Fruit fly (Drosophila melanogaster) whole organism, embryonic: ENCODE measurements around the gene CG31924.
A peak's percentile ranks its signal among the peaks of the same experiment; 100 is the strongest.

Source experiments
- Atf-2 ChIP-seq: fragments of 200-800 bp; sonication (Bioruptor generic); optimal IDR thresholded peaks from 2 replicates; lab custom pipeline; 2016; ENCODE audit warnings: missing biosample characterization, missing genetic modification characterization
- B-H2 ChIP-seq: fragments of 200-800 bp; sonication (Bioruptor generic); optimal IDR thresholded peaks from 2 replicates; lab custom pipeline; 2018; ENCODE audit warnings: missing biosample characterization, mild to moderate bottlenecking, missing genetic modification characterization
- CG11696 ChIP-seq: fragments of 200-800 bp; sonication (Bioruptor generic); IDR thresholded peaks from 2 replicates; pipeline ENCODE4 v1.3.6; 2022; ENCODE audit warnings: missing biosample characterization, missing genetic modification characterization
- CG12155 ChIP-seq: fragments of 200-800 bp; sonication (Bioruptor generic); optimal IDR thresholded peaks from 3 replicates; lab custom pipeline; 2016; ENCODE audit warnings: missing biosample characterization, missing genetic modification characterization
- CG12744 ChIP-seq: fragments of 200-800 bp; sonication (Bioruptor generic); optimal IDR thresholded peaks from 2 replicates; lab custom pipeline; 2016; ENCODE audit warnings: missing biosample characterization, missing genetic modification characterization
- CG13296 ChIP-seq: fragments of 200-800 bp; sonication (Bioruptor generic); optimal IDR thresholded peaks from 3 replicates; lab custom pipeline; 2018; ENCODE audit warnings: missing biosample characterization, mild to moderate bottlenecking, missing genetic modification characterization
- CG14050 ChIP-seq: fragments of 200-800 bp; sonication (Bioruptor generic); IDR thresholded peaks from 3 replicates; pipeline ENCODE4 v1.3.6; 2022; ENCODE audit warnings: missing biosample characterization, missing genetic modification characterization
- CG14860 ChIP-seq: fragments of 200-800 bp; sonication (Bioruptor generic); IDR thresholded peaks from 3 replicates; pipeline ENCODE4 v1.3.6; 2022; ENCODE audit warnings: missing biosample characterization, missing genetic modification characterization; ENCODE audit not compliant: partially characterized antibody
- CG15514 ChIP-seq: fragments of 200-800 bp; sonication (Bioruptor generic); optimal IDR thresholded peaks from 3 replicates; lab custom pipeline; 2017; ENCODE audit warnings: missing biosample characterization, missing genetic modification characterization, mild to moderate bottlenecking, moderate library complexity, missing genetic modification reagents
- CG17359 ChIP-seq: fragments of 200-800 bp; sonication (Bioruptor generic); optimal IDR thresholded peaks from 3 replicates; lab custom pipeline; 2018; ENCODE audit warnings: missing biosample characterization, mild to moderate bottlenecking, missing genetic modification characterization, moderate library complexity
- CG17385 ChIP-seq: fragments of 200-800 bp; sonication (Bioruptor generic); optimal IDR thresholded peaks from 3 replicates; lab custom pipeline; 2018; ENCODE audit warnings: missing biosample characterization, mild to moderate bottlenecking, missing genetic modification characterization
- CG1832 ChIP-seq: fragments of 200-800 bp; sonication (Bioruptor generic); optimal IDR thresholded peaks from 2 replicates; lab custom pipeline; 2017; ENCODE audit warnings: missing biosample characterization, mild to moderate bottlenecking, missing genetic modification characterization, inconsistent platforms
- CG18476 ChIP-seq: fragments of 200-800 bp; sonication (Bioruptor generic); optimal IDR thresholded peaks from 2 replicates; lab custom pipeline; 2016; ENCODE audit warnings: missing biosample characterization, mild to moderate bottlenecking, missing genetic modification characterization
- CG18619 ChIP-seq: fragments of 200-800 bp; sonication (Bioruptor generic); optimal IDR thresholded peaks from 3 replicates; lab custom pipeline; 2017; ENCODE audit warnings: missing biosample characterization, mild to moderate bottlenecking, missing genetic modification characterization
- CG31441 ChIP-seq: fragments of 200-800 bp; sonication (Bioruptor generic); IDR thresholded peaks from 2 replicates; pipeline ENCODE4 v1.3.6; 2022; ENCODE audit warnings: missing biosample characterization, missing genetic modification characterization
- CG42726 ChIP-seq: fragments of 200-800 bp; sonication (Bioruptor generic); IDR thresholded peaks from 2 replicates; pipeline ENCODE4 v1.3.6; 2022; ENCODE audit warnings: missing biosample characterization, missing genetic modification characterization; ENCODE audit not compliant: partially characterized antibody
- CG5245 ChIP-seq: fragments of 200-800 bp; sonication (Bioruptor generic); optimal IDR thresholded peaks from 3 replicates; lab custom pipeline; 2016; ENCODE audit warnings: missing biosample characterization, missing genetic modification characterization
- CG6175 ChIP-seq: fragments of 200-800 bp; sonication (Bioruptor generic); IDR thresholded peaks from 3 replicates; pipeline ENCODE4 v1.3.6; 2022; ENCODE audit warnings: missing biosample characterization, missing genetic modification characterization
- CG7357 ChIP-seq: fragments of 200-800 bp; sonication (Bioruptor generic); IDR thresholded peaks from 3 replicates; pipeline ENCODE4 v1.3.6; 2022; ENCODE audit warnings: missing biosample characterization, missing genetic modification characterization
- CG9727 ChIP-seq: fragments of 200-800 bp; sonication (Bioruptor generic); optimal IDR thresholded peaks from 3 replicates; lab custom pipeline; 2017; ENCODE audit warnings: missing biosample characterization, mild to moderate bottlenecking, missing genetic modification characterization
- CG9797 ChIP-seq: fragments of 200-800 bp; sonication (Bioruptor generic); optimal IDR thresholded peaks from 3 replicates; lab custom pipeline; 2018; ENCODE audit warnings: missing biosample characterization, mild to moderate bottlenecking, missing genetic modification characterization
- CG9817 ChIP-seq: fragments of 200-800 bp; sonication (Bioruptor generic); optimal IDR thresholded peaks from 2 replicates; lab custom pipeline; 2018; ENCODE audit warnings: missing biosample characterization, mild to moderate bottlenecking, missing genetic modification characterization, moderate library complexity
- CkIIα-i1 ChIP-seq: fragments of 200-800 bp; sonication (Bioruptor generic); IDR thresholded peaks from 2 replicates; pipeline ENCODE4 v1.3.6; 2022; ENCODE audit warnings: missing biosample characterization, missing genetic modification characterization
- Deaf1 ChIP-seq: fragments of 200-800 bp; optimal IDR thresholded peaks from 3 replicates; lab custom pipeline; 2019; ENCODE audit warnings: missing biosample characterization, mild to moderate bottlenecking, missing genetic modification characterization, moderate library complexity
- Ets65A ChIP-seq: fragments of 200-800 bp; sonication (Bioruptor generic); peaks from one replicate; lab custom pipeline; 2016; ENCODE audit warnings: missing biosample characterization, missing genetic modification characterization
- Ets97D ChIP-seq: fragments of 200-800 bp; sonication (Bioruptor generic); optimal IDR thresholded peaks from 3 replicates; lab custom pipeline; 2016; ENCODE audit warnings: missing biosample characterization, missing genetic modification characterization
- Fer1 ChIP-seq: fragments of 200-800 bp; sonication (Bioruptor generic); optimal IDR thresholded peaks from 2 replicates; lab custom pipeline; 2017; ENCODE audit warnings: missing biosample characterization, mild to moderate bottlenecking, missing genetic modification characterization
- Hey ChIP-seq: fragments of 200-800 bp; sonication (Bioruptor generic); optimal IDR thresholded peaks from 3 replicates; lab custom pipeline; 2018; ENCODE audit warnings: missing biosample characterization, mild to moderate bottlenecking, missing genetic modification characterization
- HmgZ ChIP-seq: fragments of 200-800 bp; sonication (Bioruptor generic); optimal IDR thresholded peaks from 2 replicates; lab custom pipeline; 2018; ENCODE audit warnings: missing biosample characterization, mild to moderate bottlenecking, missing genetic modification characterization
- NC2β ChIP-seq: fragments of 200-800 bp; sonication (Bioruptor generic); optimal IDR thresholded peaks from 2 replicates; lab custom pipeline; 2016; ENCODE audit warnings: missing biosample characterization, missing genetic modification characterization
- Neu2 ChIP-seq: fragments of 200-800 bp; sonication (Bioruptor generic); optimal IDR thresholded peaks from 3 replicates; lab custom pipeline; 2016; ENCODE audit warnings: missing biosample characterization, missing genetic modification characterization, borderline replicate concordance
- Rfx ChIP-seq: fragments of 200-800 bp; sonication (Bioruptor generic); IDR thresholded peaks from 2 replicates; pipeline ENCODE4 v1.3.6; 2022; ENCODE audit warnings: missing biosample characterization, missing genetic modification characterization
- Stat92E ChIP-seq, 3 experiments: fragments of >200 bp in 2 of 3; fragments of 200-800 bp in 1 of 3; sonication (Bioruptor generic) in 1 of 3; optimal IDR thresholded peaks; 2 replicates each; lab custom pipeline; 2017 to 2019; ENCODE audit warnings: missing biosample characterization in 3 of 3, missing genetic modification characterization in 3 of 3, mild to moderate bottlenecking in 1 of 3, moderate library complexity in 1 of 3
- Xbp1 ChIP-seq: fragments of 200-800 bp; sonication (Bioruptor generic); optimal IDR thresholded peaks from 3 replicates; lab custom pipeline; 2016; ENCODE audit warnings: missing biosample characterization, mild to moderate bottlenecking, missing genetic modification characterization
- ara ChIP-seq: fragments of 200-800 bp; sonication (Bioruptor generic); IDR thresholded peaks from 2 replicates; pipeline ENCODE4 v1.3.6; 2022; ENCODE audit warnings: missing biosample characterization, missing genetic modification characterization
- caup ChIP-seq: fragments of 200-800 bp; sonication (Bioruptor generic); optimal IDR thresholded peaks from 3 replicates; lab custom pipeline; 2017; ENCODE audit warnings: missing biosample characterization, mild to moderate bottlenecking, missing genetic modification characterization, moderate library complexity; ENCODE audit not compliant: severe bottlenecking
- dati ChIP-seq: fragments of 200-800 bp; sonication (Bioruptor generic); IDR thresholded peaks from 2 replicates; pipeline ENCODE4 v1.3.6; 2022; ENCODE audit warnings: missing biosample characterization, missing genetic modification characterization
- dpn ChIP-seq, 2 experiments: fragments of 200-800 bp; sonication (Bioruptor generic); optimal IDR thresholded peaks; 3 replicates each; lab custom pipeline; 2016; ENCODE audit warnings: missing biosample characterization in 2 of 2, missing genetic modification characterization in 2 of 2
- dysf ChIP-seq: fragments of 200-800 bp; sonication (Bioruptor generic); IDR thresholded peaks from 3 replicates; pipeline ENCODE4 v1.3.6; 2022; ENCODE audit warnings: missing biosample characterization, missing genetic modification characterization
- hb ChIP-seq: fragments of 200-800 bp; sonication (Bioruptor generic); IDR thresholded peaks from 3 replicates; pipeline ENCODE4 v1.3.6; 2022; ENCODE audit warnings: missing biosample characterization, missing genetic modification characterization; ENCODE audit not compliant: partially characterized antibody
- lola ChIP-seq, 3 experiments: fragments of >200 bp in 2 of 3; fragments of 200-800 bp in 1 of 3; sonication (Bioruptor generic) in 1 of 3; optimal IDR thresholded peaks; 2 replicates each; lab custom pipeline; 2017 to 2019; ENCODE audit warnings: missing biosample characterization in 3 of 3, missing genetic modification characterization in 3 of 3, mild to moderate bottlenecking in 1 of 3, moderate library complexity in 1 of 3
- luna ChIP-seq: fragments of 200-800 bp; sonication (Bioruptor generic); optimal IDR thresholded peaks from 2 replicates; lab custom pipeline; 2016; ENCODE audit warnings: missing biosample characterization, missing genetic modification characterization
- pum ChIP-seq: fragments of 200-800 bp; sonication (Bioruptor generic); optimal IDR thresholded peaks from 2 replicates; lab custom pipeline; 2016; ENCODE audit warnings: missing biosample characterization, missing genetic modification characterization
- sd ChIP-seq: fragments of 200-800 bp; sonication (Bioruptor generic); optimal IDR thresholded peaks from 3 replicates; lab custom pipeline; 2018; ENCODE audit warnings: missing biosample characterization, mild to moderate bottlenecking, missing genetic modification characterization, moderate library complexity
- sug ChIP-seq: fragments of 200-800 bp; optimal IDR thresholded peaks from 2 replicates; lab custom pipeline; 2019; ENCODE audit warnings: missing biosample characterization, mild to moderate bottlenecking, missing genetic modification characterization, moderate library complexity
- tap ChIP-seq: fragments of 200-800 bp; optimal IDR thresholded peaks from 3 replicates; lab custom pipeline; 2019; ENCODE audit warnings: missing biosample characterization, mild to moderate bottlenecking, missing genetic modification characterization, moderate library complexity
- tgo ChIP-seq: fragments of 200-800 bp; sonication (Bioruptor generic); IDR thresholded peaks from 3 replicates; pipeline ENCODE4 v1.3.6; 2022; ENCODE audit warnings: missing biosample characterization, missing genetic modification characterization
- unc-4 ChIP-seq: fragments of 200-800 bp; sonication (Bioruptor generic); IDR thresholded peaks from 2 replicates; pipeline ENCODE4 v1.3.6; 2022; ENCODE audit warnings: missing biosample characterization, missing genetic modification characterization; ENCODE audit not compliant: partially characterized antibody
- unpg ChIP-seq: fragments of 200-800 bp; sonication (Bioruptor generic); optimal IDR thresholded peaks from 3 replicates; lab custom pipeline; 2018; ENCODE audit warnings: missing biosample characterization, mild to moderate bottlenecking, missing genetic modification characterization, moderate library complexity
- wek ChIP-seq: fragments of 200-800 bp; sonication (Bioruptor generic); optimal IDR thresholded peaks from 3 replicates; lab custom pipeline; 2018; ENCODE audit warnings: missing biosample characterization, mild to moderate bottlenecking, missing genetic modification characterization, moderate library complexity
- z ChIP-seq: fragments of 200-800 bp; sonication (Bioruptor generic); IDR thresholded peaks from 3 replicates; pipeline ENCODE4 v1.3.6; 2022; ENCODE audit warnings: missing biosample characterization, missing genetic modification characterization

Gene CG31924

dm6 chr2L:1316422-1316821 lies 38.3 kb downstream of the CG31924 start (continued):
- TF ChIP-seq CG11696 (GFP tag; lab: Robert Waterston, UW), result no peak
- no peak for TF ChIP-seq Stat92E (GFP tag; optimal IDR thresholded peaks at IDR 0.05; lab: Kevin White, UChicago)
- TF ChIP-seq CG17359, result peak; percentile 46
- peak; percentile 28 for TF ChIP-seq Fer1
- TF ChIP-seq wek (GFP tag; lab: Kevin White, UChicago), result no peak
- TF ChIP-seq tgo (GFP tag; lab: Robert Waterston, UW), result peak; percentile 18; the same call in 1 of the 3 replicates
- TF ChIP-seq CG9797, result no peak
- TF ChIP-seq B-H2 (GFP tag; lab: Kevin White, UChicago), result no peak
- TF ChIP-seq Ets97D (GFP tag; lab: Kevin White, UChicago), result no peak
- TF ChIP-seq dysf, result peak; percentile 44; the same call in 1 of the 3 replicates
- TF ChIP-seq sd, result no peak
- TF ChIP-seq Neu2 (GFP tag; lab: Kevin White, UChicago), result no peak
- TF ChIP-seq Deaf1 (tag; lab: Kevin White, UChicago), result no peak
- no peak for TF ChIP-seq luna (GFP tag; lab: Kevin White, UChicago)
- no peak for TF ChIP-seq Hey (tag; lab: Kevin White, UChicago)
- peak; percentile 19 for TF ChIP-seq CG17385 (GFP tag; lab: Kevin White, UChicago)
- no peak for TF ChIP-seq hb
- TF ChIP-seq lola (GFP tag; optimal IDR thresholded peaks at IDR 0.05; lab: Kevin White, UChicago), result no peak
- TF ChIP-seq pum (GFP tag; lab: Kevin White, UChicago), result no peak
- no peak for TF ChIP-seq sug
- TF ChIP-seq dati (GFP tag; lab: Robert Waterston, UW), result no peak
- no peak for TF ChIP-seq CG13296 (GFP tag; lab: Kevin White, UChicago)
- TF ChIP-seq NC2β (GFP tag; lab: Kevin White, UChicago), result no peak
- TF ChIP-seq HmgZ (tag; lab: Kevin White, UChicago), result no peak
- peak; percentile 22 for TF ChIP-seq CG9727
- TF ChIP-seq CG14860, result no peak
- no peak for TF ChIP-seq Ets65A (GFP tag; lab: Kevin White, UChicago)
- TF ChIP-seq tap (tag; lab: Kevin White, UChicago), result peak; percentile 18
- no peak for TF ChIP-seq unc-4 (GFP tag; lab: Robert Waterston, UW)
- no peak for TF ChIP-seq z (GFP tag; lab: Robert Waterston, UW)
- peak; percentile 12 to 26 for TF ChIP-seq dpn (GFP tag; optimal IDR thresholded peaks at IDR 0.05; lab: Kevin White, UChicago)
- no peak for TF ChIP-seq CG1832 (GFP tag; lab: Kevin White, UChicago)
- peak; percentile 24 for TF ChIP-seq CG15514 (GFP tag; lab: Kevin White, UChicago)
- TF ChIP-seq CG6175 (GFP tag; lab: Robert Waterston, UW), result no peak
- TF ChIP-seq caup (GFP tag; lab: Kevin White, UChicago), result no peak
- no peak for TF ChIP-seq ara
- TF ChIP-seq CG12744, result no peak
- TF ChIP-seq CG12155 (GFP tag; lab: Kevin White, UChicago), result no peak
- 0 out of 3 replicates have a peak, but pooled peaks have one; percentile 36 for TF ChIP-seq CG7357 (GFP tag; lab: Robert Waterston, UW)
- TF ChIP-seq Xbp1, result peak; percentile 45
- no peak for TF ChIP-seq CkIIα-i1
- TF ChIP-seq CG14050 (GFP tag; lab: Robert Waterston, UW), result no peak
- no peak for TF ChIP-seq Atf-2
- TF ChIP-seq CG18476, result no peak
- TF ChIP-seq CG5245 (GFP tag; lab: Kevin White, UChicago), result no peak
- TF ChIP-seq CG18619 (GFP tag; lab: Kevin White, UChicago), result no peak
- no peak for TF ChIP-seq CG9817 (tag; lab: Kevin White, UChicago)
- peak; percentile 48 for TF ChIP-seq Rfx (GFP tag; lab: Robert Waterston, UW)
- peak; percentile 47 for TF ChIP-seq CG31441 (GFP tag; lab: Robert Waterston, UW)
- TF ChIP-seq CG42726 (GFP tag; lab: Robert Waterston, UW), result no peak
- peak; percentile 50 for TF ChIP-seq unpg (GFP tag; lab: Kevin White, UChicago)
